Worm (Caenorhabditis elegans) whole organism, young adult: ENCODE data around the gene sre-31.
A peak's percentile ranks its signal among the peaks of the same experiment; 100 is the strongest.

ENCODE experiments used
- B0261.1 ChIP-seq: sonication (generic microtip); optimal IDR thresholded peaks from 2 replicates; lab custom pipeline; 2016; ENCODE audit warnings: mild to moderate bottlenecking, missing genetic modification characterization, moderate library complexity, missing compliant biosample characterization
- D2030.7 ChIP-seq: fragments of 200-800 bp; sonication (Bioruptor generic); IDR thresholded peaks from 2 replicates; pipeline ENCODE4 v1.3.6; 2022; ENCODE audit warnings: missing genetic modification reagents, missing genetic modification characterization, missing compliant biosample characterization
- F22D6.2 ChIP-seq: sonication (generic microtip); optimal IDR thresholded peaks from 2 replicates; lab custom pipeline; 2016; ENCODE audit warnings: mild to moderate bottlenecking, missing genetic modification characterization, missing compliant biosample characterization
- F23B12.7 ChIP-seq: sonication (generic microtip); optimal IDR thresholded peaks from 2 replicates; lab custom pipeline; 2017; ENCODE audit warnings: missing genetic modification characterization, mild to moderate bottlenecking, missing compliant biosample characterization, antibody characterized with exemption, moderate library complexity; ENCODE audit not compliant: insufficient read depth
- K12H6.12 ChIP-seq: fragments of 200-800 bp; sonication (Bioruptor generic); optimal IDR thresholded peaks from 2 replicates; lab custom pipeline; 2018; ENCODE audit warnings: mild to moderate bottlenecking, missing genetic modification characterization, missing compliant biosample characterization
- T07F8.4 ChIP-seq: sonication (generic microtip); optimal IDR thresholded peaks from 2 replicates; lab custom pipeline; 2016; ENCODE audit warnings: mild to moderate bottlenecking, missing genetic modification characterization, moderate library complexity, missing compliant biosample characterization
- Y53G8AR.9 ChIP-seq: fragments of 200-800 bp; sonication (Bioruptor generic); conservative IDR thresholded peaks from 2 replicates; pipeline ENCODE4 v1.3.6; 2022; ENCODE audit warnings: missing genetic modification reagents, missing genetic modification characterization, missing compliant biosample characterization
- Y67H2A.10 ChIP-seq: fragments of 200-800 bp; sonication (Bioruptor generic); conservative IDR thresholded peaks from 2 replicates; pipeline ENCODE4 v1.3.6; 2022; ENCODE audit warnings: missing genetic modification reagents, missing genetic modification characterization, missing compliant biosample characterization
- Y79H2A.3 ChIP-seq: fragments of 200-800 bp; sonication (Bioruptor generic); conservative IDR thresholded peaks from 2 replicates; pipeline ENCODE4 v1.3.6; 2022; ENCODE audit warnings: missing genetic modification reagents, missing genetic modification characterization, missing compliant biosample characterization
- Y95B8A.8 ChIP-seq: fragments of 200-800 bp; sonication (Bioruptor generic); IDR thresholded peaks from 2 replicates; pipeline ENCODE4 v1.3.6; 2022; ENCODE audit warnings: missing genetic modification reagents, missing genetic modification characterization, missing compliant biosample characterization
- ZK185.1 ChIP-seq: sonication (generic microtip); optimal IDR thresholded peaks from 2 replicates; lab custom pipeline; 2016; ENCODE audit warnings: mild to moderate bottlenecking, missing genetic modification characterization, missing compliant biosample characterization; ENCODE audit not compliant: poor library complexity, severe bottlenecking
- aptf-2 ChIP-seq: fragments of 200-800 bp; sonication (Bioruptor generic); conservative IDR thresholded peaks from 2 replicates; pipeline ENCODE4 v1.3.6; 2022; ENCODE audit warnings: missing genetic modification reagents, missing genetic modification characterization, missing compliant biosample characterization
- athp-1 ChIP-seq: sonication (generic microtip); optimal IDR thresholded peaks from 2 replicates; lab custom pipeline; 2017; ENCODE audit warnings: mild to moderate bottlenecking, missing genetic modification characterization, missing compliant biosample characterization
- attf-6 ChIP-seq: fragments of 200-800 bp; sonication (Bioruptor generic); IDR thresholded peaks from 2 replicates; pipeline ENCODE4 v1.3.6; 2022; ENCODE audit warnings: missing genetic modification reagents, missing genetic modification characterization, missing compliant biosample characterization
- bed-2 ChIP-seq: fragments of 200-800 bp; sonication (Bioruptor generic); IDR thresholded peaks from 2 replicates; pipeline ENCODE4 v1.3.6; 2022; ENCODE audit warnings: missing genetic modification reagents, missing genetic modification characterization, missing compliant biosample characterization
- cebp-2 ChIP-seq: fragments of 200-800 bp; sonication (Bioruptor generic); IDR thresholded peaks from 2 replicates; pipeline ENCODE4 v1.3.6; 2022; ENCODE audit warnings: missing genetic modification characterization, missing compliant biosample characterization
- chd-7 ChIP-seq: sonication (generic microtip); optimal IDR thresholded peaks from 2 replicates; lab custom pipeline; 2016; ENCODE audit warnings: mild to moderate bottlenecking, missing genetic modification characterization, moderate library complexity, missing compliant biosample characterization
- dox-1 ChIP-seq: fragments of 200-800 bp; sonication (Bioruptor generic); IDR thresholded peaks from 2 replicates; pipeline ENCODE4 v1.3.6; 2022; ENCODE audit warnings: missing genetic modification reagents, missing genetic modification characterization, missing compliant biosample characterization
- ekl-4 ChIP-seq: fragments of 200-800 bp; sonication (Bioruptor generic); IDR thresholded peaks from 2 replicates; pipeline ENCODE4 v1.3.6; 2022; ENCODE audit warnings: missing genetic modification reagents, missing genetic modification characterization, missing compliant biosample characterization
- fkh-3 ChIP-seq: sonication (generic microtip); optimal IDR thresholded peaks from 2 replicates; lab custom pipeline; 2016; ENCODE audit warnings: mild to moderate bottlenecking, missing genetic modification characterization, missing compliant biosample characterization
- gei-17 ChIP-seq: fragments of 200-800 bp; sonication (Bioruptor generic); optimal IDR thresholded peaks from 2 replicates; lab custom pipeline; 2018; ENCODE audit warnings: mild to moderate bottlenecking, missing genetic modification characterization, missing compliant biosample characterization
- hmg-1.2 ChIP-seq: fragments of 200-800 bp; sonication (Bioruptor generic); IDR thresholded peaks from 2 replicates; pipeline ENCODE4 v1.3.6; 2022; ENCODE audit warnings: missing genetic modification reagents, missing genetic modification characterization, missing compliant biosample characterization
- lin-40 ChIP-seq: sonication (generic microtip); optimal IDR thresholded peaks from 2 replicates; lab custom pipeline; 2016; ENCODE audit warnings: missing genetic modification characterization, mild to moderate bottlenecking, missing compliant biosample characterization, missing genotype, missing genetic modification reagents
- madf-3 ChIP-seq: fragments of 200-800 bp; sonication (Bioruptor generic); IDR thresholded peaks from 2 replicates; pipeline ENCODE4 v1.3.6; 2022; ENCODE audit warnings: missing genetic modification reagents, missing genetic modification characterization, missing compliant biosample characterization
- madf-6 ChIP-seq: fragments of 200-800 bp; sonication (Bioruptor generic); IDR thresholded peaks from 2 replicates; pipeline ENCODE4 v1.3.6; 2022; ENCODE audit warnings: missing genetic modification reagents, missing genetic modification characterization, missing compliant biosample characterization
- madf-8 ChIP-seq: fragments of 200-800 bp; sonication (Bioruptor generic); conservative IDR thresholded peaks from 2 replicates; pipeline ENCODE4 v1.3.6; 2022; ENCODE audit warnings: missing genetic modification reagents, missing genetic modification characterization, missing compliant biosample characterization
- mes-4 ChIP-seq: sonication (generic microtip); optimal IDR thresholded peaks from 2 replicates; lab custom pipeline; 2016; ENCODE audit warnings: missing genotype, missing genetic modification characterization, missing compliant biosample characterization
- nfyb-1 ChIP-seq: fragments of 200-800 bp; sonication (Bioruptor generic); IDR thresholded peaks from 2 replicates; pipeline ENCODE4 v1.3.6; 2022; ENCODE audit warnings: missing genetic modification reagents, missing genetic modification characterization, missing compliant biosample characterization
- nhr-120 ChIP-seq: fragments of 200-800 bp; sonication (Bioruptor generic); IDR thresholded peaks from 2 replicates; pipeline ENCODE4 v1.3.6; 2022; ENCODE audit warnings: missing genetic modification characterization, missing compliant biosample characterization
- sdz-38 ChIP-seq: sonication (generic microtip); optimal IDR thresholded peaks from 2 replicates; lab custom pipeline; 2016; ENCODE audit warnings: missing genotype, missing genetic modification characterization, missing compliant biosample characterization
- sea-2 ChIP-seq: fragments of 200-800 bp; sonication (Bioruptor generic); IDR thresholded peaks from 2 replicates; pipeline ENCODE4 v1.3.6; 2022; ENCODE audit warnings: missing genetic modification characterization, missing compliant biosample characterization
- snpc-1.1 ChIP-seq: sonication (generic microtip); optimal IDR thresholded peaks from 2 replicates; lab custom pipeline; 2017; ENCODE audit warnings: missing genetic modification characterization, mild to moderate bottlenecking, missing compliant biosample characterization, antibody characterized with exemption, moderate library complexity, missing genotype, missing genetic modification reagents; ENCODE audit not compliant: insufficient read depth
- snpc-4 ChIP-seq, 5 experiments: fragments of 150-350 bp in 1 of 5; sonication (generic microtip) in 4 of 5; optimal IDR thresholded peaks; 2 replicates each; lab custom pipeline; 2014 to 2018; ENCODE audit warnings: missing genetic modification characterization in 5 of 5, missing biosample characterization in 3 of 5, antibody characterized with exemption in 2 of 5, mild to moderate bottlenecking in 2 of 5, missing compliant biosample characterization in 2 of 5, missing genotype in 2 of 5, moderate library complexity in 2 of 5, missing genetic modification reagents in 1 of 5
- tbx-9 ChIP-seq: sonication (generic microtip); optimal IDR thresholded peaks from 2 replicates; lab custom pipeline; 2016; ENCODE audit warnings: borderline replicate concordance, missing genetic modification characterization, inconsistent platforms, missing compliant biosample characterization
- zfh-2 ChIP-seq: fragments of 200-800 bp; sonication (Bioruptor generic); conservative IDR thresholded peaks from 2 replicates; pipeline ENCODE4 v1.3.6; 2022; ENCODE audit warnings: missing genetic modification reagents, missing genetic modification characterization, missing compliant biosample characterization
- ztf-22 ChIP-seq: fragments of 200-800 bp; sonication (Bioruptor generic); optimal IDR thresholded peaks from 2 replicates; lab custom pipeline; 2018; ENCODE audit warnings: mild to moderate bottlenecking, missing genetic modification characterization, moderate library complexity, missing compliant biosample characterization
- ztf-6 ChIP-seq: fragments of 200-800 bp; sonication (Bioruptor generic); IDR thresholded peaks from 2 replicates; pipeline ENCODE4 v1.3.6; 2022; ENCODE audit warnings: missing genetic modification reagents, missing genetic modification characterization, missing compliant biosample characterization

Gene sre-31

ce11 chrII:12382625-12383562 lies 25.7 kb downstream of the sre-31 start, which contains the start of gene btb-14:
TSS of gene btb-14 (plus strand) at chrII:12383463.
- TF ChIP-seq hmg-1.2 (GFP tag; lab: Robert Waterston, UW), result peak; percentile 84
- peak; percentile 41 for TF ChIP-seq snpc-4 (GFP tag; optimal IDR thresholded peaks at IDR 0.05; lab: Kevin White, UChicago)
- TF ChIP-seq snpc-4 (tag; optimal IDR thresholded peaks at IDR 0.05; lab: Kevin White, UChicago), result peak in 3 of 4 experiments; percentile 51 to 71 (median 61)
- TF ChIP-seq tbx-9 (tag; lab: Kevin White, UChicago), result no peak
- TF ChIP-seq zfh-2 (GFP tag; lab: Robert Waterston, UW), result peak; percentile 75
- peak; percentile 26 for TF ChIP-seq K12H6.12

- TF ChIP-seq sdz-38 (tag; lab: Kevin White, UChicago) (no peak), F22D6.2 (no peak), chd-7 (tag; lab: Kevin White, UChicago) (no peak), madf-6 (GFP tag; lab: Robert Waterston, UW) (no peak), Y79H2A.3 (no peak), snpc-1.1 (tag; lab: Kevin White, UChicago) (no peak), ztf-22 (GFP tag; lab: Kevin White, UChicago) (no peak), Y53G8AR.9 (GFP tag; lab: Robert Waterston, UW) (no peak), Y67H2A.10 (no peak), madf-8 (no peak), nhr-120 (no peak)
- TF ChIP-seq, all 124 proteins: peak for 0
Measured at ce11 chrII:12380888-12381287, 27.7 kb downstream of the sre-31 start.

- no peak for TF ChIP-seq Y95B8A.8 (GFP tag; lab: Robert Waterston, UW)
- TF ChIP-seq chd-7 (tag; lab: Kevin White, UChicago), result no peak
- no peak for TF ChIP-seq aptf-2 (GFP tag; lab: Robert Waterston, UW)
- TF ChIP-seq bed-2 (GFP tag; lab: Robert Waterston, UW), result no peak
- TF ChIP-seq zfh-2 (GFP tag; lab: Robert Waterston, UW), result no peak
- no peak for TF ChIP-seq cebp-2 (GFP tag; lab: Robert Waterston, UW)
- TF ChIP-seq B0261.1, result no peak
- TF ChIP-seq ztf-6 (GFP tag; lab: Robert Waterston, UW), result no peak
- TF ChIP-seq ekl-4 (GFP tag; lab: Robert Waterston, UW), result no peak
- TF ChIP-seq D2030.7 (GFP tag; lab: Robert Waterston, UW), result no peak
- TF ChIP-seq sea-2 (GFP tag; lab: Robert Waterston, UW), result no peak
- no peak for TF ChIP-seq nfyb-1 (GFP tag; lab: Robert Waterston, UW)
- TF ChIP-seq dox-1 (GFP tag; lab: Robert Waterston, UW), result no peak
- TF ChIP-seq T07F8.4 (tag; lab: Kevin White, UChicago), result no peak
Measured at ce11 chrII:12379430-12379829, 29.2 kb downstream of the sre-31 start, which contains the start of gene marc-5. TSS of gene marc-5 (minus strand) at chrII:12379530.

- TF ChIP-seq mes-4 (tag; lab: Kevin White, UChicago) (no peak), attf-6 (GFP tag; lab: Robert Waterston, UW) (no peak), madf-8 (no peak), ZK185.1 (no peak), cebp-2 (GFP tag; lab: Robert Waterston, UW) (no peak), madf-3 (GFP tag; lab: Robert Waterston, UW) (no peak), gei-17 (GFP tag; lab: Kevin White, UChicago) (no peak), fkh-3 (tag; lab: Kevin White, UChicago) (no peak), F23B12.7 (tag; lab: Kevin White, UChicago) (no peak), nfyb-1 (GFP tag; lab: Robert Waterston, UW) (no peak), athp-1 (tag; lab: Kevin White, UChicago) (no peak), lin-40 (no peak)
- TF ChIP-seq, all 124 proteins: peak for 0
Measured at ce11 chrII:12378793-12379192, 29.8 kb downstream of the sre-31 start.
